Worm (Caenorhabditis elegans) whole organism, late embryonic: ENCODE results near the gene Y22D7AR.14.
A peak's percentile ranks its signal among the peaks of the same experiment; 100 is the strongest.

Experiments used
- K02D7.2 ChIP-seq: sonication (generic microtip); optimal IDR thresholded peaks from 2 replicates; lab custom pipeline; 2017; ENCODE audit warnings: mild to moderate bottlenecking, missing genetic modification characterization, missing compliant biosample characterization
- K09A11.1 ChIP-seq: sonication (generic microtip); optimal IDR thresholded peaks from 2 replicates; lab custom pipeline; 2017; ENCODE audit warnings: antibody characterized with exemption, mild to moderate bottlenecking, missing genetic modification characterization, missing compliant biosample characterization; ENCODE audit not compliant: insufficient read depth
- T23F11.4 ChIP-seq: fragments of 200-800 bp; sonication (Bioruptor generic); optimal IDR thresholded peaks from 2 replicates; lab custom pipeline; 2018; ENCODE audit warnings: mild to moderate bottlenecking, missing genetic modification characterization, missing compliant biosample characterization
- Y22D7AL.16 ChIP-seq: sonication (generic microtip); optimal IDR thresholded peaks from 2 replicates; lab custom pipeline; 2016; ENCODE audit warnings: missing genetic modification characterization, missing compliant biosample characterization
- ahr-1 ChIP-seq: sonication (generic microtip); optimal IDR thresholded peaks from 2 replicates; lab custom pipeline; 2016; ENCODE audit warnings: missing genetic modification characterization, missing compliant biosample characterization
- ama-1 ChIP-seq: fragments of 150-350 bp; optimal IDR thresholded peaks from 2 replicates; lab custom pipeline; 2014
- ceh-14 ChIP-seq: sonication (generic microtip); optimal IDR thresholded peaks from 2 replicates; lab custom pipeline; 2016; ENCODE audit warnings: missing genotype, missing genetic modification characterization, missing compliant biosample characterization
- ceh-18 ChIP-seq: sonication (generic microtip); optimal IDR thresholded peaks from 2 replicates; lab custom pipeline; 2016; ENCODE audit warnings: missing genetic modification characterization, missing compliant biosample characterization
- ceh-19 ChIP-seq: fragments of 200-800 bp; sonication (Bioruptor generic); optimal IDR thresholded peaks from 2 replicates; lab custom pipeline; 2018; ENCODE audit warnings: mild to moderate bottlenecking, missing genetic modification characterization, missing compliant biosample characterization
- ceh-30 ChIP-seq: fragments of 150-350 bp; optimal IDR thresholded peaks from 2 replicates; lab custom pipeline; 2014; ENCODE audit warnings: missing biosample characterization, missing genetic modification characterization
- ceh-31 ChIP-seq: sonication (generic microtip); optimal IDR thresholded peaks from 2 replicates; lab custom pipeline; 2016; ENCODE audit warnings: missing genetic modification characterization, missing compliant biosample characterization
- ceh-34 ChIP-seq: sonication (generic microtip); optimal IDR thresholded peaks from 2 replicates; lab custom pipeline; 2016; ENCODE audit warnings: mild to moderate bottlenecking, missing genetic modification characterization, missing compliant biosample characterization
- ceh-6 ChIP-seq: fragments of 200-800 bp; sonication (Bioruptor generic); optimal IDR thresholded peaks from 2 replicates; lab custom pipeline; 2018; ENCODE audit warnings: mild to moderate bottlenecking, missing genetic modification characterization, missing compliant biosample characterization
- che-1 ChIP-seq: sonication (generic microtip); optimal IDR thresholded peaks from 2 replicates; lab custom pipeline; 2016; ENCODE audit warnings: mild to moderate bottlenecking, missing genetic modification characterization, missing compliant biosample characterization
- dve-1 ChIP-seq: sonication (generic microtip); optimal IDR thresholded peaks from 2 replicates; lab custom pipeline; 2017; ENCODE audit warnings: antibody characterized with exemption, mild to moderate bottlenecking, missing genetic modification characterization, missing compliant biosample characterization
- elt-2 ChIP-seq: sonication (generic microtip); optimal IDR thresholded peaks from 2 replicates; lab custom pipeline; 2016; ENCODE audit warnings: missing genetic modification reagents, missing genetic modification characterization, missing compliant biosample characterization
- fax-1 ChIP-seq: sonication (generic microtip); optimal IDR thresholded peaks from 2 replicates; lab custom pipeline; 2016; ENCODE audit warnings: missing genotype, missing genetic modification characterization, missing compliant biosample characterization
- fkh-10 ChIP-seq: fragments of 150-350 bp; optimal IDR thresholded peaks from 2 replicates; lab custom pipeline; 2014; ENCODE audit warnings: missing biosample characterization, missing genetic modification reagents, missing genetic modification characterization
- fkh-6 ChIP-seq: sonication (generic microtip); optimal IDR thresholded peaks from 2 replicates; lab custom pipeline; 2016; ENCODE audit warnings: missing genetic modification characterization, missing compliant biosample characterization
- gmeb-2 ChIP-seq: sonication (generic microtip); optimal IDR thresholded peaks from 2 replicates; lab custom pipeline; 2016; ENCODE audit warnings: missing genetic modification characterization, inconsistent platforms, missing compliant biosample characterization
- hlh-30 ChIP-seq: sonication (generic microtip); optimal IDR thresholded peaks from 2 replicates; lab custom pipeline; 2017; ENCODE audit warnings: antibody characterized with exemption, missing genetic modification characterization, missing compliant biosample characterization; ENCODE audit not compliant: insufficient read depth
- hlh-8 ChIP-seq: sonication (generic microtip); optimal IDR thresholded peaks from 2 replicates; lab custom pipeline; 2016; ENCODE audit warnings: missing genotype, missing genetic modification characterization, missing compliant biosample characterization
- lim-6 ChIP-seq: sonication (generic microtip); optimal IDR thresholded peaks from 2 replicates; lab custom pipeline; 2016; ENCODE audit warnings: missing genetic modification characterization, missing compliant biosample characterization
- lin-11 ChIP-seq: fragments of 200-800 bp; sonication (Bioruptor generic); optimal IDR thresholded peaks from 2 replicates; lab custom pipeline; 2018; ENCODE audit warnings: mild to moderate bottlenecking, missing genetic modification characterization, missing compliant biosample characterization
- madf-2 ChIP-seq: sonication (generic microtip); optimal IDR thresholded peaks from 2 replicates; lab custom pipeline; 2017; ENCODE audit warnings: missing genetic modification characterization, missing compliant biosample characterization
- nfya-1 ChIP-seq: sonication (generic microtip); optimal IDR thresholded peaks from 2 replicates; lab custom pipeline; 2017; ENCODE audit warnings: missing genetic modification characterization, mild to moderate bottlenecking, missing compliant biosample characterization, antibody characterized with exemption, moderate library complexity
- nhr-11 ChIP-seq: fragments of 150-350 bp; optimal IDR thresholded peaks from 2 replicates; lab custom pipeline; 2014; ENCODE audit warnings: missing biosample characterization, missing genetic modification characterization
- npax-4 ChIP-seq: sonication (generic microtip); optimal IDR thresholded peaks from 2 replicates; lab custom pipeline; 2016; ENCODE audit warnings: missing genetic modification characterization, missing compliant biosample characterization
- odd-2 ChIP-seq: sonication (generic microtip); optimal IDR thresholded peaks from 2 replicates; lab custom pipeline; 2017; ENCODE audit warnings: antibody characterized with exemption, mild to moderate bottlenecking, missing genetic modification characterization, missing compliant biosample characterization
- pax-1 ChIP-seq: fragments of 150-350 bp; optimal IDR thresholded peaks from 2 replicates; lab custom pipeline; 2014; ENCODE audit warnings: missing biosample characterization, missing genetic modification characterization
- pqm-1 ChIP-seq: sonication (generic microtip); optimal IDR thresholded peaks from 2 replicates; lab custom pipeline; 2016; ENCODE audit warnings: missing genetic modification characterization, missing compliant biosample characterization
- pros-1 ChIP-seq: fragments of 150-350 bp; optimal IDR thresholded peaks from 2 replicates; lab custom pipeline; 2014; ENCODE audit warnings: missing biosample characterization, missing genetic modification reagents, missing genetic modification characterization
- rnt-1 ChIP-seq: sonication (generic microtip); optimal IDR thresholded peaks from 2 replicates; lab custom pipeline; 2016; ENCODE audit warnings: missing genetic modification characterization, missing compliant biosample characterization
- sdc-2 ChIP-seq: sonication (generic microtip); optimal IDR thresholded peaks from 2 replicates; lab custom pipeline; 2016; ENCODE audit warnings: missing genotype, missing genetic modification characterization, missing compliant biosample characterization
- sox-4 ChIP-seq: sonication (generic microtip); optimal IDR thresholded peaks from 2 replicates; lab custom pipeline; 2017; ENCODE audit warnings: mild to moderate bottlenecking, missing genetic modification characterization, inconsistent platforms, missing compliant biosample characterization
- tbx-7 ChIP-seq: sonication (generic microtip); optimal IDR thresholded peaks from 2 replicates; lab custom pipeline; 2016; ENCODE audit warnings: missing genotype, missing genetic modification characterization, missing compliant biosample characterization
- unc-3 ChIP-seq, 2 experiments: fragments of 200-800 bp in 1 of 2; sonication (Bioruptor generic) in 1 of 2; sonication (generic microtip) in 1 of 2; conservative IDR thresholded peaks in 1 of 2; optimal IDR thresholded peaks in 1 of 2; 2 replicates each; pipeline versions ENCODE4 v1.3.6 to Lab custom; 2016 to 2022; ENCODE audit warnings: missing compliant biosample characterization in 2 of 2, missing genetic modification characterization in 2 of 2, missing genetic modification reagents in 1 of 2
- unc-42 ChIP-seq: sonication (generic microtip); optimal IDR thresholded peaks from 2 replicates; lab custom pipeline; 2016; ENCODE audit warnings: missing genotype, missing genetic modification characterization, missing compliant biosample characterization
- unc-86 ChIP-seq: sonication (generic microtip); optimal IDR thresholded peaks from 2 replicates; lab custom pipeline; 2016; ENCODE audit warnings: missing genetic modification characterization, missing compliant biosample characterization
- ztf-16 ChIP-seq: sonication (generic microtip); optimal IDR thresholded peaks from 2 replicates; lab custom pipeline; 2017; ENCODE audit warnings: missing genetic modification characterization, missing compliant biosample characterization

Y22D7AR.14 gene

DNA sequence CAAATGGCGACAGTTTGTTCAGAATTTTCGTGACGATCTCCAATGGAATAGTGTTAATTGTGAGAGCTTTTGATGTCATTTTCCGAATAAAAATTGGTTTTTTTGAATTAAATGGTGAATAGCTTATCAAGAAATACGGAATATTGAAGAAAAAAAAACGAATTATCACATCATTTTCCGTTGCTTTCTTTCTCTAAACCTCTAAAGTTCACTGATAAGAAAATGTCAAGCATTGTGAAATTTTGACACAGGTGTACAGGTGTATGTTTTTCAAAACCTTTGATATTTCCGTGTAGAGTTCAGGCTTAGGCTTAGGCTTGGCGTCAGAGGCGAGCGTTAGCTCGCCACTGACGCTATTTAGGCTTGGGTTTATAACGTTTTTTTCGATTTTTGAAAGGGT, 9.0 kb upstream of the Y22D7AR.14 start, which contains the start of gene fbxa-74:
TSS of gene fbxa-74 (minus strand) at position 145 of the 400 bp plus-strand sequence.
- TF ChIP-seq ceh-19 (GFP tag; lab: Kevin White, UChicago) = no peak
- no peak for TF ChIP-seq tbx-7 (tag; lab: Kevin White, UChicago)
- no peak for TF ChIP-seq unc-3 (GFP tag; conservative IDR thresholded peaks at IDR 0.05; lab: Robert Waterston, UW)
- TF ChIP-seq unc-3 (tag; optimal IDR thresholded peaks at IDR 0.05; lab: Kevin White, UChicago) = no peak
- no peak for TF ChIP-seq lim-6 (tag; lab: Kevin White, UChicago)
- TF ChIP-seq rnt-1 = no peak
- TF ChIP-seq dve-1 = no peak
- TF ChIP-seq madf-2 (tag; lab: Kevin White, UChicago) = no peak
- TF ChIP-seq pqm-1 (tag; lab: Kevin White, UChicago) = no peak
- TF ChIP-seq fkh-10 (GFP tag; lab: Kevin White, UChicago) = no peak
- TF ChIP-seq K09A11.1 (tag; lab: Kevin White, UChicago) = no peak
- no peak for TF ChIP-seq ceh-14
- TF ChIP-seq Y22D7AL.16 (tag; lab: Kevin White, UChicago) = no peak
- no peak for TF ChIP-seq npax-4 (tag; lab: Kevin White, UChicago)

DNA sequence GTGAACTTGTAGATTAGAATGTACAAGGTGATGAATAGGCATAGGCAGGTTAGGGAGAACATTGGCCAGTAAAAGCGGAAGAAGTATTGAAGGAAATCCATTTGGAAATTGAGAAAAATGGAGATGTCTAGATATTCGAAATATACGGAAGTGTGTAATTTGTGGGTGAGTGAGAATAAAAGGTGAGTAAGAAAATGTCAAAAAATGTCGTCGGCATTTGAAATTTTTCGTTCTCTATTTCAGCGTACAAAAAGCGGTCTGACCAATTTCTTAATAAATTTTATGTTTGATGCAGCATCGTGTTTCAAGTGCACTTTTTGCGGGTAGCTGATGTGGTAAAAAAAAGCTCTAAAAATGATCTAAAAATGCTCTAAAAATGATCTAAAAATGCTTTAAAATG, 5.2 kb upstream of the Y22D7AR.14 start, which contains the start of gene srd-64:
TSS of gene srd-64 (minus strand) at position 101 of the 400 bp plus-strand sequence.
- TF ChIP-seq K02D7.2 (tag; lab: Kevin White, UChicago) = no peak
- no peak for TF ChIP-seq unc-86 (tag; lab: Kevin White, UChicago)
- TF ChIP-seq fax-1 (tag; lab: Kevin White, UChicago) = no peak
- no peak for TF ChIP-seq tbx-7 (tag; lab: Kevin White, UChicago)
- TF ChIP-seq hlh-8 (tag; lab: Kevin White, UChicago) = no peak
- TF ChIP-seq ceh-14 = no peak
- TF ChIP-seq odd-2 (tag; lab: Kevin White, UChicago) = no peak
- no peak for TF ChIP-seq pax-1 (tag; lab: Kevin White, UChicago)

DNA sequence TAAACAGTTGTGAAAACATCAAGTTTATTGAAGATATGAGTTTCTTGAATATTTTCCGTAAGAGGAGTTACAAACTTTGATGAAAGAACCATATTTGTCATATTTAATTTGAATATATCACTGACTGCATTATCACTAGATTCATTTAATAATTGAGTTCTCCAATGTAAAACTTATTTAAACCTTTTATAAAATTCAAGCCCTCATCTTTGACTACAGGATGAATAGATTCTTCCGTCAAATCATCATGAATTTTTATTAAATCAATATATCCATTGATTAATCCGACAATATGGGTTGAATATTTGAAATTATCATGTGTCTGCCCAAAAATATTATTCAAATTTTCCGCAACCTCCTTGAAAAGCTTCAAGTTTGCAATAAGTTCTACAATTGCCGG, 1.8 kb downstream of the Y22D7AR.14 start, which contains the start of gene Y22D7AR.7:
TSS of gene Y22D7AR.7 (minus strand) at position 101 of the 400 bp plus-strand sequence.
- TF ChIP-seq pros-1 (tag; lab: Kevin White, UChicago) = no peak
- TF ChIP-seq ceh-34 (tag; lab: Kevin White, UChicago) = no peak
- TF ChIP-seq gmeb-2 (tag; lab: Kevin White, UChicago) = no peak
- no peak for TF ChIP-seq lim-6 (tag; lab: Kevin White, UChicago)
- no peak for TF ChIP-seq ceh-31 (tag; lab: Kevin White, UChicago)
- TF ChIP-seq fkh-10 (GFP tag; lab: Kevin White, UChicago) = no peak
- TF ChIP-seq fkh-6 (tag; lab: Kevin White, UChicago) = no peak
- TF ChIP-seq T23F11.4 (GFP tag; lab: Kevin White, UChicago) = no peak

DNA sequence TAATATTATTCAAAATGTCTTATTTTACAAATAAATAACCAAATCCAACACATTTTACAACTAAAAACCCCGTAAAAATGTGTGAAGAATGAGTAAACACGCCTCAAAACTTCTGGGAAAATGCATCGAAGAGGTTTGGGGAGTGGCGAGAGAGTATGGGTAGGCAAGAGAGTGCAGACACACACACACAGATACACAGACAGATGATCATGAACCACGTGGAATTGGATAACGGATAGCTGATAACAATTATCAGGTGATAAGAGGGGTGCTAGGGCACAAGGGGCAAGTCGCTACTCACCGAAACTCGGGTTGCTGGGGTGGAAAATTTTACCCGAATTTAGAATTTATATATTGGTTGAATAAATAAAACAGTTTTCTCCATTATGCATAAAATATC, 7.6 kb downstream of the Y22D7AR.14 start:
- TF ChIP-seq sdc-2 (tag; lab: Kevin White, UChicago) (no peak), nhr-11 (tag; lab: Kevin White, UChicago) (no peak), ztf-16 (no peak), elt-2 (tag; lab: Kevin White, UChicago) (peak; percentile 86), odd-2 (tag; lab: Kevin White, UChicago) (no peak), ama-1 (lab: Kevin White, UChicago) (no peak), nfya-1 (no peak), unc-42 (tag; lab: Kevin White, UChicago) (no peak), npax-4 (tag; lab: Kevin White, UChicago) (no peak), sox-4 (tag; lab: Kevin White, UChicago) (no peak), unc-3 (GFP tag; conservative IDR thresholded peaks at IDR 0.05; lab: Robert Waterston, UW) (no peak), unc-3 (tag; optimal IDR thresholded peaks at IDR 0.05; lab: Kevin White, UChicago) (no peak), lin-11 (tag; lab: Kevin White, UChicago) (no peak), ceh-34 (tag; lab: Kevin White, UChicago) (no peak), che-1 (tag; lab: Kevin White, UChicago) (no peak), ceh-18 (peak; percentile 33), fkh-6 (tag; lab: Kevin White, UChicago) (no peak), tbx-7 (tag; lab: Kevin White, UChicago) (no peak), hlh-30 (tag; lab: Kevin White, UChicago) (peak; percentile 51), T23F11.4 (GFP tag; lab: Kevin White, UChicago) (no peak), ceh-6 (GFP tag; lab: Kevin White, UChicago) (no peak), ceh-30 (no peak), ahr-1 (no peak)
